Fruit fly (Drosophila melanogaster) whole organism, prepupa: Measurements from ENCODE around the gene CG9609.
A peak's percentile ranks its signal among the peaks of the same experiment; 100 is the strongest.

Experiments used
- CG10631 ChIP-seq: fragments of 200-800 bp; sonication (Bioruptor generic); optimal IDR thresholded peaks from 2 replicates; lab custom pipeline; 2016; ENCODE audit warnings: missing biosample characterization, missing genetic modification characterization
- CG10669 ChIP-seq: fragments of 200-800 bp; sonication (Bioruptor generic); optimal IDR thresholded peaks from 3 replicates; lab custom pipeline; 2018; ENCODE audit warnings: missing biosample characterization, mild to moderate bottlenecking, missing genetic modification characterization, moderate library complexity
- CG11294 ChIP-seq: fragments of 200-800 bp; sonication (Bioruptor generic); IDR thresholded peaks from 2 replicates; pipeline ENCODE4 v1.3.6; 2022; ENCODE audit warnings: missing biosample characterization, missing genetic modification characterization
- CG11762 ChIP-seq: fragments of 200-800 bp; sonication (Bioruptor generic); optimal IDR thresholded peaks from 3 replicates; lab custom pipeline; 2016; ENCODE audit warnings: missing biosample characterization, missing genetic modification characterization; ENCODE audit not compliant: insufficient read depth
- CG11902 ChIP-seq: fragments of 200-800 bp; sonication (Bioruptor generic); optimal IDR thresholded peaks from 3 replicates; lab custom pipeline; 2016; ENCODE audit warnings: missing biosample characterization, missing genetic modification characterization
- CG15336 ChIP-seq: fragments of 200-800 bp; sonication (Bioruptor generic); IDR thresholded peaks from 2 replicates; pipeline ENCODE4 v1.3.6; 2022; ENCODE audit warnings: missing biosample characterization, missing genetic modification characterization
- CG1621 ChIP-seq: fragments of 200-800 bp; sonication (Bioruptor generic); optimal IDR thresholded peaks from 3 replicates; lab custom pipeline; 2018; ENCODE audit warnings: missing biosample characterization, mild to moderate bottlenecking, missing genetic modification characterization
- CG16779 ChIP-seq: fragments of 200-800 bp; sonication (Bioruptor generic); optimal IDR thresholded peaks from 3 replicates; lab custom pipeline; 2017; ENCODE audit warnings: missing biosample characterization, mild to moderate bottlenecking, missing genetic modification characterization
- CG3032 ChIP-seq: fragments of 200-800 bp; optimal IDR thresholded peaks from 2 replicates; lab custom pipeline; 2019; ENCODE audit warnings: missing biosample characterization, mild to moderate bottlenecking, missing genetic modification characterization, moderate library complexity
- CG31627 ChIP-seq: fragments of 200-800 bp; sonication (Bioruptor generic); optimal IDR thresholded peaks from 3 replicates; lab custom pipeline; 2016; ENCODE audit warnings: missing biosample characterization, missing genetic modification characterization
- CG32006 ChIP-seq: fragments of 200-800 bp; sonication (Bioruptor generic); optimal IDR thresholded peaks from 3 replicates; lab custom pipeline; 2017; ENCODE audit warnings: missing biosample characterization, mild to moderate bottlenecking, missing genetic modification characterization
- CG34406 ChIP-seq: fragments of 200-800 bp; sonication (Bioruptor generic); optimal IDR thresholded peaks from 3 replicates; lab custom pipeline; 2016; ENCODE audit warnings: missing biosample characterization, missing genetic modification characterization
- CG4318 ChIP-seq: fragments of 200-800 bp; sonication (Bioruptor generic); optimal IDR thresholded peaks from 3 replicates; lab custom pipeline; 2017; ENCODE audit warnings: missing biosample characterization, mild to moderate bottlenecking, missing genetic modification characterization
- CG6163 ChIP-seq: fragments of 200-800 bp; sonication (Bioruptor generic); IDR thresholded peaks from 3 replicates; pipeline ENCODE4 v1.3.6; 2022; ENCODE audit warnings: missing biosample characterization, missing genetic modification characterization
- CG6276 ChIP-seq: fragments of 200-800 bp; sonication (Bioruptor generic); optimal IDR thresholded peaks from 2 replicates; lab custom pipeline; 2017; ENCODE audit warnings: missing biosample characterization, mild to moderate bottlenecking, missing genetic modification characterization
- CG6792 ChIP-seq: fragments of 200-800 bp; sonication (Bioruptor generic); optimal IDR thresholded peaks from 3 replicates; lab custom pipeline; 2016; ENCODE audit warnings: missing biosample characterization, missing genetic modification characterization
- CG6808 ChIP-seq: fragments of 200-800 bp; sonication (Bioruptor generic); optimal IDR thresholded peaks from 3 replicates; lab custom pipeline; 2017; ENCODE audit warnings: missing biosample characterization, missing genetic modification characterization, mild to moderate bottlenecking, moderate library complexity, missing genetic modification reagents
- CG6854 ChIP-seq: fragments of 200-800 bp; sonication (Bioruptor generic); optimal IDR thresholded peaks from 2 replicates; lab custom pipeline; 2017; ENCODE audit warnings: missing biosample characterization, mild to moderate bottlenecking, missing genetic modification characterization
- CG7368 ChIP-seq: fragments of 200-800 bp; sonication (Bioruptor generic); optimal IDR thresholded peaks from 3 replicates; lab custom pipeline; 2016; ENCODE audit warnings: missing biosample characterization, missing genetic modification characterization
- CG8319 ChIP-seq: fragments of 200-800 bp; sonication (Bioruptor generic); optimal IDR thresholded peaks from 3 replicates; lab custom pipeline; 2016; ENCODE audit warnings: missing biosample characterization, missing genetic modification characterization
- CG8632 ChIP-seq: fragments of 200-800 bp; sonication (Bioruptor generic); optimal IDR thresholded peaks from 3 replicates; lab custom pipeline; 2016; ENCODE audit warnings: missing biosample characterization, missing genetic modification characterization
- CG9139 ChIP-seq: fragments of 200-800 bp; sonication (Bioruptor generic); optimal IDR thresholded peaks from 3 replicates; lab custom pipeline; 2017; ENCODE audit warnings: missing biosample characterization, mild to moderate bottlenecking, missing genetic modification characterization
- Eip75B ChIP-seq: fragments of 200-800 bp; sonication (Bioruptor generic); optimal IDR thresholded peaks from 3 replicates; lab custom pipeline; 2016; ENCODE audit warnings: missing biosample characterization, missing genetic modification characterization
- Eip78C ChIP-seq: fragments of 200-800 bp; sonication (Bioruptor generic); peaks from one replicate; lab custom pipeline; 2016; ENCODE audit warnings: missing biosample characterization, missing genetic modification characterization
- Eip93F ChIP-seq: fragments of 200-800 bp; sonication (Bioruptor generic); optimal IDR thresholded peaks from 2 replicates; lab custom pipeline; 2016; ENCODE audit warnings: missing biosample characterization, mild to moderate bottlenecking, missing genetic modification characterization
- Ets21C ChIP-seq: fragments of 200-800 bp; sonication (Bioruptor generic); optimal IDR thresholded peaks from 3 replicates; lab custom pipeline; 2016; ENCODE audit warnings: missing biosample characterization, missing genetic modification characterization
- Ets96B ChIP-seq: fragments of 200-800 bp; optimal IDR thresholded peaks from 2 replicates; lab custom pipeline; 2019; ENCODE audit warnings: missing biosample characterization, mild to moderate bottlenecking, missing genetic modification characterization, moderate library complexity
- Gug ChIP-seq: fragments of 200-800 bp; sonication (Bioruptor generic); IDR thresholded peaks from 2 replicates; pipeline ENCODE4 v1.3.6; 2022; ENCODE audit warnings: missing biosample characterization, missing genetic modification characterization
- Hr38 ChIP-seq: sonication (Bioruptor generic); optimal IDR thresholded peaks from 2 replicates; lab custom pipeline; 2016; ENCODE audit warnings: missing biosample characterization, missing genetic modification characterization
- Hr39 ChIP-seq: fragments of 200-800 bp; sonication (Bioruptor generic); optimal IDR thresholded peaks from 2 replicates; lab custom pipeline; 2016; ENCODE audit warnings: missing biosample characterization, missing genetic modification characterization
- Hr4 ChIP-seq: fragments of 200-800 bp; sonication (Bioruptor generic); optimal IDR thresholded peaks from 3 replicates; lab custom pipeline; 2016; ENCODE audit warnings: missing biosample characterization, missing genetic modification characterization
- Lpt ChIP-seq: fragments of 200-800 bp; sonication (Bioruptor generic); optimal IDR thresholded peaks from 3 replicates; lab custom pipeline; 2016; ENCODE audit warnings: missing biosample characterization, missing genetic modification characterization
- Met ChIP-seq: fragments of 200-800 bp; sonication (Bioruptor generic); optimal IDR thresholded peaks from 3 replicates; lab custom pipeline; 2016; ENCODE audit warnings: missing biosample characterization, missing genetic modification characterization
- OdsH ChIP-seq: fragments of 200-800 bp; sonication (Bioruptor generic); optimal IDR thresholded peaks from 3 replicates; lab custom pipeline; 2016; ENCODE audit warnings: missing biosample characterization, missing genetic modification characterization
- Sox14 ChIP-seq: fragments of 200-800 bp; sonication (Bioruptor generic); optimal IDR thresholded peaks from 3 replicates; lab custom pipeline; 2016; ENCODE audit warnings: missing biosample characterization, missing genetic modification characterization
- Sox15 ChIP-seq: fragments of 200-800 bp; sonication (Bioruptor generic); optimal IDR thresholded peaks from 3 replicates; lab custom pipeline; 2016; ENCODE audit warnings: missing biosample characterization, missing genetic modification characterization
- acj6 ChIP-seq: fragments of 200-800 bp; sonication (Bioruptor generic); optimal IDR thresholded peaks from 3 replicates; lab custom pipeline; 2016; ENCODE audit warnings: missing biosample characterization, missing genetic modification characterization
- dac ChIP-seq: fragments of 200-800 bp; sonication (Bioruptor generic); optimal IDR thresholded peaks from 2 replicates; lab custom pipeline; 2017; ENCODE audit warnings: missing biosample characterization, mild to moderate bottlenecking, missing genetic modification characterization
- dsx ChIP-seq: fragments of 200-800 bp; optimal IDR thresholded peaks from 3 replicates; lab custom pipeline; 2019; ENCODE audit warnings: missing biosample characterization, mild to moderate bottlenecking, missing genetic modification characterization, moderate library complexity; ENCODE audit not compliant: poor library complexity, severe bottlenecking
- eg ChIP-seq: fragments of 200-800 bp; sonication (Bioruptor generic); IDR thresholded peaks from 3 replicates; pipeline ENCODE4 v1.3.6; 2022; ENCODE audit warnings: missing biosample characterization, missing genetic modification characterization
- esn ChIP-seq: fragments of 200-800 bp; sonication (Bioruptor generic); optimal IDR thresholded peaks from 2 replicates; lab custom pipeline; 2016; ENCODE audit warnings: missing biosample characterization, mild to moderate bottlenecking, missing genetic modification characterization, moderate library complexity
- fd59A ChIP-seq: fragments of 200-800 bp; sonication (Bioruptor generic); optimal IDR thresholded peaks from 2 replicates; lab custom pipeline; 2017; ENCODE audit warnings: missing biosample characterization, mild to moderate bottlenecking, missing genetic modification characterization, missing genetic modification reagents
- fd85E ChIP-seq: fragments of 200-800 bp; sonication (Bioruptor generic); optimal IDR thresholded peaks from 3 replicates; lab custom pipeline; 2016; ENCODE audit warnings: missing biosample characterization, missing genetic modification characterization
- fkh ChIP-seq: fragments of 200-800 bp; sonication (Bioruptor generic); optimal IDR thresholded peaks from 3 replicates; lab custom pipeline; 2017; ENCODE audit warnings: missing biosample characterization, mild to moderate bottlenecking, missing genetic modification characterization, moderate library complexity
- pdm3 ChIP-seq: fragments of 200-800 bp; sonication (Bioruptor generic); optimal IDR thresholded peaks from 3 replicates; lab custom pipeline; 2016; ENCODE audit warnings: missing biosample characterization, missing genetic modification characterization
- salr ChIP-seq, 2 experiments: fragments of 200-800 bp; sonication (Bioruptor generic); optimal IDR thresholded peaks; 3 replicates each; lab custom pipeline; 2016 to 2018; ENCODE audit warnings: missing biosample characterization in 2 of 2, missing genetic modification characterization in 2 of 2, mild to moderate bottlenecking in 1 of 2
- ss ChIP-seq, 2 experiments: fragments of 200-800 bp; sonication (Bioruptor generic); optimal IDR thresholded peaks; 2 replicates in 1 of 2; 3 replicates in 1 of 2; lab custom pipeline; 2017 to 2018; ENCODE audit warnings: mild to moderate bottlenecking in 2 of 2, missing biosample characterization in 2 of 2, missing genetic modification characterization in 2 of 2, moderate library complexity in 1 of 2
- svp ChIP-seq: fragments of 200-800 bp; sonication (Bioruptor generic); peaks from one replicate; lab custom pipeline; 2016; ENCODE audit warnings: missing biosample characterization, missing genetic modification characterization
- topi ChIP-seq: fragments of 200-800 bp; sonication (Bioruptor generic); optimal IDR thresholded peaks from 3 replicates; lab custom pipeline; 2016; ENCODE audit warnings: missing biosample characterization, missing genetic modification characterization
- vri ChIP-seq: fragments of 200-800 bp; sonication (Bioruptor generic); optimal IDR thresholded peaks from 3 replicates; lab custom pipeline; 2016; ENCODE audit warnings: missing biosample characterization, mild to moderate bottlenecking, missing genetic modification characterization

CG9609 gene

dm6 chrX:16822080-16822479, 35.3 kb upstream of the CG9609 start (continued):
- TF ChIP-seq CG34406 (GFP tag; lab: Kevin White, UChicago) (peak; percentile 69), Sox15 (GFP tag; lab: Kevin White, UChicago) (peak; percentile 34), Eip93F (no peak), Ets96B (tag; lab: Kevin White, UChicago) (peak; percentile 67), dsx (peak; percentile 73), CG8319 (GFP tag; lab: Kevin White, UChicago) (peak; percentile 54), acj6 (peak; percentile 81), CG11762 (GFP tag; lab: Kevin White, UChicago) (peak; percentile 57), CG16779 (peak; percentile 31), Sox14 (GFP tag; lab: Kevin White, UChicago) (peak; percentile 65), CG4318 (GFP tag; lab: Kevin White, UChicago) (peak; percentile 62), CG10669 (GFP tag; lab: Kevin White, UChicago) (peak; percentile 65), CG1621 (tag; lab: Kevin White, UChicago) (peak; percentile 64), fd59A (GFP tag; lab: Kevin White, UChicago) (peak; percentile 68)

dm6 chrX:16821216-16821615, 34.4 kb upstream of the CG9609 start:
- TF ChIP-seq CG6276 (GFP tag; lab: Kevin White, UChicago) (peak; percentile 51), Hr39 (GFP tag; lab: Kevin White, UChicago) (no peak), fkh (GFP tag; lab: Kevin White, UChicago) (no peak), CG10631 (peak; percentile 5), dac (no peak), CG11294 (peak; percentile 6; the same call in 1 of the 2 replicates), CG1621 (tag; lab: Kevin White, UChicago) (no peak), Eip78C (GFP tag; lab: Kevin White, UChicago) (peak; percentile 78), fd85E (GFP tag; lab: Kevin White, UChicago) (no peak), CG31627 (GFP tag; lab: Kevin White, UChicago) (no peak), fd59A (GFP tag; lab: Kevin White, UChicago) (no peak), CG11762 (GFP tag; lab: Kevin White, UChicago) (peak; percentile 10), dsx (no peak), CG6792 (GFP tag; lab: Kevin White, UChicago) (no peak), Met (GFP tag; lab: Kevin White, UChicago) (no peak), CG8632 (GFP tag; lab: Kevin White, UChicago) (no peak), Hr38 (no peak), esn (GFP tag; lab: Kevin White, UChicago) (no peak), Ets21C (GFP tag; lab: Kevin White, UChicago) (no peak), topi (GFP tag; lab: Kevin White, UChicago) (no peak), CG6808 (GFP tag; lab: Kevin White, UChicago) (no peak), CG6854 (GFP tag; lab: Kevin White, UChicago) (no peak), Hr4 (peak; percentile 40), CG6163 (GFP tag; lab: Robert Waterston, UW) (0 out of 3 replicates have a peak, but pooled peaks have one; percentile 40), CG8319 (GFP tag; lab: Kevin White, UChicago) (no peak), CG15336 (GFP tag; lab: Robert Waterston, UW) (peak; percentile 70), ss (GFP tag; optimal IDR thresholded peaks at IDR 0.05; lab: Kevin White, UChicago) (no peak), svp (GFP tag; lab: Kevin White, UChicago) (no peak), vri (no peak), Sox14 (GFP tag; lab: Kevin White, UChicago) (no peak), CG32006 (peak; percentile 63), Ets96B (tag; lab: Kevin White, UChicago) (no peak), Lpt (GFP tag; lab: Kevin White, UChicago) (no peak), OdsH (GFP tag; lab: Kevin White, UChicago) (peak; percentile 31), CG16779 (no peak), Gug (GFP tag; lab: Robert Waterston, UW) (no peak), CG3032 (tag; lab: Kevin White, UChicago) (no peak), CG9139 (no peak), CG11902 (GFP tag; lab: Kevin White, UChicago) (no peak), salr (GFP tag; optimal IDR thresholded peaks at IDR 0.05; lab: Kevin White, UChicago) (no peak), eg (peak; percentile 62), Eip75B (GFP tag; lab: Kevin White, UChicago) (no peak), CG7368 (no peak), pdm3 (GFP tag; lab: Kevin White, UChicago) (peak; percentile 35)
